Worm (Caenorhabditis elegans) whole organism, L2 larva: ENCODE data around the gene his-32.

Experiments used
- egl-27 ChIP-seq: sonication (generic microtip); optimal IDR thresholded peaks from 3 replicates; lab custom pipeline; 2017; ENCODE audit warnings: missing biosample characterization, missing genetic modification reagents, missing genetic modification characterization
- mdl-1 ChIP-seq, 2 experiments: fragments of 150-350 bp in 1 of 2; sonication (generic microtip) in 1 of 2; optimal IDR thresholded peaks; 2 replicates each; lab custom pipeline; 2017; ENCODE audit warnings: missing biosample characterization in 2 of 2, missing genetic modification characterization in 2 of 2
- unc-39 ChIP-seq: fragments of 150-350 bp; optimal IDR thresholded peaks from 2 replicates; lab custom pipeline; 2014; ENCODE audit warnings: missing biosample characterization, missing genetic modification characterization

- no peak for TF ChIP-seq unc-39 (tag; lab: Kevin White, UChicago)
- TF ChIP-seq egl-27 (tag; lab: Kevin White, UChicago) = no peak
- no peak for TF ChIP-seq mdl-1 (tag; optimal IDR thresholded peaks at IDR 0.05; lab: Kevin White, UChicago)
These were observed 32.2 kb upstream of the his-32 start for ce11 chrIV:8301925-8302324.
